Fruit fly (Drosophila melanogaster) whole organism, embryonic: ENCODE data around the gene Srp19.

Experiments used
- CG1024 ChIP-seq: fragments of 200-800 bp; sonication (Bioruptor generic); IDR thresholded peaks from 2 replicates; pipeline ENCODE4 v1.3.6; 2022; ENCODE audit warnings: missing biosample characterization, missing genetic modification characterization
- CG12071 ChIP-seq: fragments of 200-800 bp; sonication (Bioruptor generic); optimal IDR thresholded peaks from 3 replicates; lab custom pipeline; 2018; ENCODE audit warnings: missing biosample characterization, mild to moderate bottlenecking, missing genetic modification characterization
- CG5245 ChIP-seq: fragments of 200-800 bp; sonication (Bioruptor generic); optimal IDR thresholded peaks from 3 replicates; lab custom pipeline; 2016; ENCODE audit warnings: missing biosample characterization, missing genetic modification characterization
- Opbp ChIP-seq: fragments of 200-800 bp; sonication (Bioruptor generic); IDR thresholded peaks from 3 replicates; pipeline ENCODE4 v1.3.6; 2022; ENCODE audit warnings: missing biosample characterization, missing genetic modification characterization; ENCODE audit not compliant: partially characterized antibody
- bowl ChIP-seq: fragments of 200-800 bp; sonication (Bioruptor generic); IDR thresholded peaks from 2 replicates; pipeline ENCODE4 v1.3.6; 2022; ENCODE audit warnings: missing biosample characterization, missing genetic modification characterization
- lola ChIP-seq, 3 experiments: fragments of >200 bp in 2 of 3; fragments of 200-800 bp in 1 of 3; sonication (Bioruptor generic) in 1 of 3; optimal IDR thresholded peaks; 2 replicates each; lab custom pipeline; 2017 to 2019; ENCODE audit warnings: missing biosample characterization in 3 of 3, missing genetic modification characterization in 3 of 3, mild to moderate bottlenecking in 1 of 3, moderate library complexity in 1 of 3
- sug ChIP-seq: fragments of 200-800 bp; optimal IDR thresholded peaks from 2 replicates; lab custom pipeline; 2019; ENCODE audit warnings: missing biosample characterization, mild to moderate bottlenecking, missing genetic modification characterization, moderate library complexity
- usp ChIP-seq: fragments of >200 bp; optimal IDR thresholded peaks from 2 replicates; lab custom pipeline; 2017; ENCODE audit warnings: missing biosample characterization, missing genetic modification characterization
- vfl ChIP-seq: fragments of 200-800 bp; sonication (Bioruptor generic); optimal IDR thresholded peaks from 2 replicates; lab custom pipeline; 2016; ENCODE audit warnings: missing biosample characterization, missing genetic modification characterization

DNA sequence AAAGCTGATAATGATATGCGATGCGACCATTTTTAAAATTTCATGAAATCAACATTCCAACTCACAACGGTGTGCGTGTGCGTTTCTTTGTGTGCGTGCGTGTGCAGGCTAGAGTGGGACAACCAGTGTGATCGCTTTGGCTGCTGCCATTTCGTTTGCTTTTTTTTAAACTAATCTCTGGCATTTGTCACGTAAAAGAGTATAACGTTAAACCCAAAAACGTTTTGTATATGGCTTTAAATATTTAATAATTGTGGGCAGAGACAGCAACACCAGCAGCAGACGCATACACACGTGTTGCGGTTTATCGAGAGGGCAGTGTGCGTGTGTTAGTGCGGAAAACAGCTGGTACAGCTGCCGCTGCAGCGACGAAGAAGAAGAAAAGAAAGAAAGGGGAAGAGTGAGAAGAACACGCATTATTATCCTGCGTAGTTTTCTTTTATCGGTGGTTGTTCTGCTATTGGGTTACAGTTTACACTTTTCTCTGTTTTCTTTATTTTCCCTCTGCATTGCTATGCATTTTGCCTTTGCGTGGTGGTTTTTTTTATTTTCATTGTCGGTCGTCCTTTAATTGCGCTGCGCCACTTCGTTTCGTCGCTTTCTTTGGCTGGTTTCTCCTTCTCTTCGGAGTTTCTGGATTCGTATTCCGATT, 22.5 kb upstream of the Srp19 start:
- TF ChIP-seq lola (GFP tag; optimal IDR thresholded peaks at IDR 0.05; lab: Kevin White, UChicago) (peak in 1 of 3 experiments; percentile 18), bowl (GFP tag; lab: Robert Waterston, UW) (no peak), sug (tag; lab: Kevin White, UChicago) (peak; percentile 1), usp (GFP tag; lab: Kevin White, UChicago) (no peak), CG1024 (no peak), Opbp (0 out of 3 replicates have a peak, but pooled peaks have one; percentile 4), CG5245 (no peak), vfl (no peak), CG12071 (GFP tag; lab: Kevin White, UChicago) (no peak)
